Worm (Caenorhabditis elegans): Measurements from ENCODE around the gene flp-11.

DNA sequence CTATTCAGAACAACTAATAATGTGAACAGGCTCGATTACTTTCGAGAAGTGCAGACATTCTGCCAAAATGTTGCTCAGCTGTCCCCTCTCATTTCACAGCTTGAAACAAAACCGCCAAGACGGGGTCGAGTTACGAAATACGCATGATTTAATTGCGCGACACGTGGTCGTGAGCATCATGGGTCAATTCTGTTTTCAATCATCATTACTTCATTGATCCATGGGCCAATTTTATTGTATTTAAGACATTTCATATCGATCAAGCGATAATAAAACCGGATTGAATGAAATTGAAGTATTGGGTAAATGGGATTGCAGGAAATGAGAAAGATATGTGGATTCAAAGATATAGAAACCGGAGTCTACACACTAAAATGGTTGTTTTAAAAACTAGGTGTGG is 25.0 kb downstream of the flp-11 start:
- no peak for TF ChIP-seq ztf-11 (tag; optimal IDR thresholded peaks at IDR 0.05)
- no peak for TF ChIP-seq snpc-4 (tag; optimal IDR thresholded peaks at IDR 0.05)
- no peak for TF ChIP-seq sem-2 (GFP tag; optimal IDR thresholded peaks at IDR 0.05)
- no peak for TF ChIP-seq mls-2 (tag; optimal IDR thresholded peaks at IDR 0.05)
- no peak for TF ChIP-seq ces-1 (GFP tag; optimal IDR thresholded peaks at IDR 0.05)
- no peak for TF ChIP-seq nhr-237 (tag; optimal IDR thresholded peaks at IDR 0.05)
- no peak for TF ChIP-seq mep-1 (tag; optimal IDR thresholded peaks at IDR 0.05)
- no peak for TF ChIP-seq pha-4 (tag; optimal IDR thresholded peaks at IDR 0.05)
- no peak for TF ChIP-seq lsy-2 (tag; optimal IDR thresholded peaks at IDR 0.05)
- TF ChIP-seq blmp-1 (tag; optimal IDR thresholded peaks at IDR 0.05), result no peak
- TF ChIP-seq unc-62 (GFP tag; optimal IDR thresholded peaks at IDR 0.05), result no peak
- no peak for TF ChIP-seq mab-5 (tag; optimal IDR thresholded peaks at IDR 0.05)

All from whole organism, mixed stage, embryonic.